Fruit fly (Drosophila melanogaster) whole organism, prepupa: ENCODE measurements around the gene ND-30.

Source experiments
- CG11762 ChIP-seq: fragments of 200-800 bp; sonication (Bioruptor generic); optimal IDR thresholded peaks from 3 replicates; lab custom pipeline; 2016; ENCODE audit warnings: missing biosample characterization, missing genetic modification characterization; ENCODE audit not compliant: insufficient read depth
- CG11902 ChIP-seq: fragments of 200-800 bp; sonication (Bioruptor generic); optimal IDR thresholded peaks from 3 replicates; lab custom pipeline; 2016; ENCODE audit warnings: missing biosample characterization, missing genetic modification characterization
- CG15336 ChIP-seq: fragments of 200-800 bp; sonication (Bioruptor generic); IDR thresholded peaks from 2 replicates; pipeline ENCODE4 v1.3.6; 2022; ENCODE audit warnings: missing biosample characterization, missing genetic modification characterization
- CG1621 ChIP-seq: fragments of 200-800 bp; sonication (Bioruptor generic); optimal IDR thresholded peaks from 3 replicates; lab custom pipeline; 2018; ENCODE audit warnings: missing biosample characterization, mild to moderate bottlenecking, missing genetic modification characterization
- CG34406 ChIP-seq: fragments of 200-800 bp; sonication (Bioruptor generic); optimal IDR thresholded peaks from 3 replicates; lab custom pipeline; 2016; ENCODE audit warnings: missing biosample characterization, missing genetic modification characterization
- CG6163 ChIP-seq: fragments of 200-800 bp; sonication (Bioruptor generic); IDR thresholded peaks from 3 replicates; pipeline ENCODE4 v1.3.6; 2022; ENCODE audit warnings: missing biosample characterization, missing genetic modification characterization
- CG6276 ChIP-seq: fragments of 200-800 bp; sonication (Bioruptor generic); optimal IDR thresholded peaks from 2 replicates; lab custom pipeline; 2017; ENCODE audit warnings: missing biosample characterization, mild to moderate bottlenecking, missing genetic modification characterization
- CG6808 ChIP-seq: fragments of 200-800 bp; sonication (Bioruptor generic); optimal IDR thresholded peaks from 3 replicates; lab custom pipeline; 2017; ENCODE audit warnings: missing biosample characterization, missing genetic modification characterization, mild to moderate bottlenecking, moderate library complexity, missing genetic modification reagents
- CG6854 ChIP-seq: fragments of 200-800 bp; sonication (Bioruptor generic); optimal IDR thresholded peaks from 2 replicates; lab custom pipeline; 2017; ENCODE audit warnings: missing biosample characterization, mild to moderate bottlenecking, missing genetic modification characterization
- CG7368 ChIP-seq: fragments of 200-800 bp; sonication (Bioruptor generic); optimal IDR thresholded peaks from 3 replicates; lab custom pipeline; 2016; ENCODE audit warnings: missing biosample characterization, missing genetic modification characterization
- CG8119 ChIP-seq: fragments of 200-800 bp; sonication (Bioruptor generic); IDR thresholded peaks from 3 replicates; pipeline ENCODE4 v1.3.6; 2022; ENCODE audit warnings: missing biosample characterization, missing genetic modification characterization
- CG8319 ChIP-seq: fragments of 200-800 bp; sonication (Bioruptor generic); optimal IDR thresholded peaks from 3 replicates; lab custom pipeline; 2016; ENCODE audit warnings: missing biosample characterization, missing genetic modification characterization
- CG9139 ChIP-seq: fragments of 200-800 bp; sonication (Bioruptor generic); optimal IDR thresholded peaks from 3 replicates; lab custom pipeline; 2017; ENCODE audit warnings: missing biosample characterization, mild to moderate bottlenecking, missing genetic modification characterization
- Ets21C ChIP-seq: fragments of 200-800 bp; sonication (Bioruptor generic); optimal IDR thresholded peaks from 3 replicates; lab custom pipeline; 2016; ENCODE audit warnings: missing biosample characterization, missing genetic modification characterization
- Hr4 ChIP-seq: fragments of 200-800 bp; sonication (Bioruptor generic); optimal IDR thresholded peaks from 3 replicates; lab custom pipeline; 2016; ENCODE audit warnings: missing biosample characterization, missing genetic modification characterization
- OdsH ChIP-seq: fragments of 200-800 bp; sonication (Bioruptor generic); optimal IDR thresholded peaks from 3 replicates; lab custom pipeline; 2016; ENCODE audit warnings: missing biosample characterization, missing genetic modification characterization
- Smox ChIP-seq: fragments of 200-800 bp; sonication (Bioruptor generic); optimal IDR thresholded peaks from 3 replicates; lab custom pipeline; 2016; ENCODE audit warnings: missing biosample characterization, missing genetic modification characterization
- Sox102F ChIP-seq: fragments of 200-800 bp; sonication (Bioruptor generic); optimal IDR thresholded peaks from 2 replicates; lab custom pipeline; 2016; ENCODE audit warnings: missing biosample characterization, mild to moderate bottlenecking, missing genetic modification characterization
- Sox15 ChIP-seq: fragments of 200-800 bp; sonication (Bioruptor generic); optimal IDR thresholded peaks from 3 replicates; lab custom pipeline; 2016; ENCODE audit warnings: missing biosample characterization, missing genetic modification characterization
- achi ChIP-seq: fragments of 200-800 bp; sonication (Bioruptor generic); optimal IDR thresholded peaks from 3 replicates; lab custom pipeline; 2016; ENCODE audit warnings: missing biosample characterization, missing genetic modification characterization
- acj6 ChIP-seq: fragments of 200-800 bp; sonication (Bioruptor generic); optimal IDR thresholded peaks from 3 replicates; lab custom pipeline; 2016; ENCODE audit warnings: missing biosample characterization, missing genetic modification characterization
- dsx ChIP-seq: fragments of 200-800 bp; optimal IDR thresholded peaks from 3 replicates; lab custom pipeline; 2019; ENCODE audit warnings: missing biosample characterization, mild to moderate bottlenecking, missing genetic modification characterization, moderate library complexity; ENCODE audit not compliant: poor library complexity, severe bottlenecking
- eg ChIP-seq: fragments of 200-800 bp; sonication (Bioruptor generic); IDR thresholded peaks from 3 replicates; pipeline ENCODE4 v1.3.6; 2022; ENCODE audit warnings: missing biosample characterization, missing genetic modification characterization
- fd59A ChIP-seq: fragments of 200-800 bp; sonication (Bioruptor generic); optimal IDR thresholded peaks from 2 replicates; lab custom pipeline; 2017; ENCODE audit warnings: missing biosample characterization, mild to moderate bottlenecking, missing genetic modification characterization, missing genetic modification reagents
- fkh ChIP-seq: fragments of 200-800 bp; sonication (Bioruptor generic); optimal IDR thresholded peaks from 3 replicates; lab custom pipeline; 2017; ENCODE audit warnings: missing biosample characterization, mild to moderate bottlenecking, missing genetic modification characterization, moderate library complexity
- salr ChIP-seq, 2 experiments: fragments of 200-800 bp; sonication (Bioruptor generic); optimal IDR thresholded peaks; 3 replicates each; lab custom pipeline; 2016 to 2018; ENCODE audit warnings: missing biosample characterization in 2 of 2, missing genetic modification characterization in 2 of 2, mild to moderate bottlenecking in 1 of 2
- spab ChIP-seq: fragments of 200-800 bp; sonication (Bioruptor generic); optimal IDR thresholded peaks from 2 replicates; lab custom pipeline; 2017; ENCODE audit warnings: missing biosample characterization, mild to moderate bottlenecking, missing genetic modification characterization, missing genetic modification reagents
- ss ChIP-seq, 2 experiments: fragments of 200-800 bp; sonication (Bioruptor generic); optimal IDR thresholded peaks; 2 replicates in 1 of 2; 3 replicates in 1 of 2; lab custom pipeline; 2017 to 2018; ENCODE audit warnings: mild to moderate bottlenecking in 2 of 2, missing biosample characterization in 2 of 2, missing genetic modification characterization in 2 of 2, moderate library complexity in 1 of 2
- svp ChIP-seq: fragments of 200-800 bp; sonication (Bioruptor generic); peaks from one replicate; lab custom pipeline; 2016; ENCODE audit warnings: missing biosample characterization, missing genetic modification characterization
- topi ChIP-seq: fragments of 200-800 bp; sonication (Bioruptor generic); optimal IDR thresholded peaks from 3 replicates; lab custom pipeline; 2016; ENCODE audit warnings: missing biosample characterization, missing genetic modification characterization
- vri ChIP-seq: fragments of 200-800 bp; sonication (Bioruptor generic); optimal IDR thresholded peaks from 3 replicates; lab custom pipeline; 2016; ENCODE audit warnings: missing biosample characterization, mild to moderate bottlenecking, missing genetic modification characterization

ND-30 gene

dm6 chr3L:3192912-3193311 lies 33.5 kb upstream of the ND-30 start, which contains the start of gene Hsp83 (continued):
- TF ChIP-seq CG11902 (GFP tag; lab: Kevin White, UChicago) (peak; percentile 34), CG6163 (GFP tag; lab: Robert Waterston, UW) (peak; percentile 97), Sox15 (GFP tag; lab: Kevin White, UChicago) (peak; percentile 18), svp (GFP tag; lab: Kevin White, UChicago) (no peak), eg (GFP tag; lab: Robert Waterston, UW) (peak; percentile 94), fd59A (GFP tag; lab: Kevin White, UChicago) (peak; percentile 85), Smox (peak; percentile 88), topi (GFP tag; lab: Kevin White, UChicago) (peak; percentile 92), OdsH (GFP tag; lab: Kevin White, UChicago) (peak; percentile 84), spab (GFP tag; lab: Kevin White, UChicago) (peak; percentile 79), CG34406 (GFP tag; lab: Kevin White, UChicago) (peak; percentile 93), CG9139 (GFP tag; lab: Kevin White, UChicago) (peak; percentile 98)

dm6 chr3L:3192333-3192894 lies 33.0 kb upstream of the ND-30 start, which contains the start of gene CG14965:
Gene CG14965, minus strand, starts transcription at chr3L:3192491.
- TF ChIP-seq CG7368 (GFP tag; lab: Kevin White, UChicago) (no peak), fkh (GFP tag; lab: Kevin White, UChicago) (peak; percentile 85), svp (GFP tag; lab: Kevin White, UChicago) (no peak)

- TF ChIP-seq CG8119, result no peak
- no peak for TF ChIP-seq Hr4 (GFP tag; lab: Kevin White, UChicago)
- no peak for TF ChIP-seq vri (GFP tag; lab: Kevin White, UChicago)
- no peak for TF ChIP-seq acj6 (GFP tag; lab: Kevin White, UChicago)
- TF ChIP-seq CG11762, result no peak
- no peak for TF ChIP-seq ss (GFP tag; optimal IDR thresholded peaks at IDR 0.05; lab: Kevin White, UChicago)
- no peak for TF ChIP-seq CG8319 (GFP tag; lab: Kevin White, UChicago)
- TF ChIP-seq spab (GFP tag; lab: Kevin White, UChicago), result no peak
- TF ChIP-seq, all 60 proteins: peak for 0
These were observed 30.3 kb upstream of the ND-30 start, which contains the start of the genes CG42525 and CG14958 for dm6 chr3L:3189647-3190046. Gene CG42525, minus strand, starts transcription at chr3L:3189747. Gene CG14958, plus strand, starts transcription at chr3L:3189978.

- TF ChIP-seq CG6854 (GFP tag; lab: Kevin White, UChicago) (peak; percentile 0), CG6808 (GFP tag; lab: Kevin White, UChicago) (no peak)
These were observed 27.9 kb upstream of the ND-30 start, which contains the start of gene CG14957 for dm6 chr3L:3187263-3187662. Gene CG14957, plus strand, starts transcription at chr3L:3187563.

- TF ChIP-seq CG15336 (GFP tag; lab: Robert Waterston, UW) (no peak), CG6276 (GFP tag; lab: Kevin White, UChicago) (no peak), Ets21C (GFP tag; lab: Kevin White, UChicago) (no peak), eg (GFP tag; lab: Robert Waterston, UW) (no peak), ss (GFP tag; optimal IDR thresholded peaks at IDR 0.05; lab: Kevin White, UChicago) (no peak), achi (GFP tag; lab: Kevin White, UChicago) (no peak), Smox (no peak), CG6854 (GFP tag; lab: Kevin White, UChicago) (no peak), CG1621 (tag; lab: Kevin White, UChicago) (no peak), salr (GFP tag; optimal IDR thresholded peaks at IDR 0.05; lab: Kevin White, UChicago) (no peak), dsx (no peak), Sox102F (GFP tag; lab: Kevin White, UChicago) (no peak)
- TF ChIP-seq, all 60 proteins: peak for 0
These were observed 27.0 kb upstream of the ND-30 start, which contains the start of gene CG32284 for dm6 chr3L:3186364-3186763. Gene CG32284, plus strand, starts transcription at chr3L:3186664.
